ENCODE assay signal across 3 worm cellular contexts in the genomic region with DNA sequence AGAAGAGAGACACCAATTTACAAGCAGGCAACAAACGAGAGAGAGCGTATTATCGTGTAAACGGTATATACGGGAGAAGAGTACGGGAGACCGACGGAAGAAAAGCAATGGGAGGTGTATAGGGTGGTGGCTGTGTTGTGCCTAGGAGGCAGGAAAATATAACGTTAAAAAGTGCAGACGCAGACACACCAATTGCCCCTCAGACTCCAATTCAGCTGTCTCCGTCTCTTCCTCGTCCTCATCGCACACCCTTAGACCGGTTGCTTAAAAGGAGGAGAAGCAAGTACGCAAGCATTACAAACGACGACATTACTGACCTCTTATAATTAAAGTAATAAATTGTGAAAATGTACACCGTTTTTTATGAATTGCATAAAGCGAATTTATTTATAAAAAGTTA.
A peak's percentile ranks its signal among the peaks of the same experiment; 100 is the strongest.
TF ChIP-seq lines count a peak whose summit lies in the region.

No protein-coding gene starts in this region.

TF ChIP-seq in whole organism, L1 larva, 84 proteins besides CTCF, POLR2A, EP300 and RAD21 (continued from another document and continues in another):
- TF ChIP-seq nhr-77 (tag; optimal IDR thresholded peaks at IDR 0.05; lab: Kevin White, UChicago) (peak; percentile 54), snpc-4 (tag; optimal IDR thresholded peaks at IDR 0.05; lab: Kevin White, UChicago) (peak; percentile 11), fkh-10 (GFP tag; optimal IDR thresholded peaks at IDR 0.05; lab: Kevin White, UChicago) (peak; percentile 70), vab-15 (tag; optimal IDR thresholded peaks at IDR 0.05; lab: Kevin White, UChicago) (peak; percentile 58), mdl-1 (tag; optimal IDR thresholded peaks at IDR 0.05; lab: Kevin White, UChicago) (peak in 1 of 2 experiments; percentile 50), egl-27 (tag; optimal IDR thresholded peaks at IDR 0.05; lab: Kevin White, UChicago) (no peak), nhr-12 (tag; optimal IDR thresholded peaks at IDR 0.05; lab: Kevin White, UChicago) (no peak), ets-5 (GFP tag; IDR thresholded peaks at IDR 0.05; lab: Robert Waterston, UW) (no peak), ztf-11 (tag; optimal IDR thresholded peaks at IDR 0.05; lab: Kevin White, UChicago) (peak in 1 of 2 experiments; percentile 13), dsc-1 (tag; optimal IDR thresholded peaks at IDR 0.05; lab: Kevin White, UChicago) (peak; percentile 50), jun-1 (tag; optimal IDR thresholded peaks at IDR 0.05; lab: Kevin White, UChicago) (peak; percentile 72), lin-35 (GFP tag; optimal IDR thresholded peaks at IDR 0.05; lab: Kevin White, UChicago) (peak; percentile 64 to 69), grh-1 (GFP tag; IDR thresholded peaks at IDR 0.05; lab: Robert Waterston, UW) (peak; percentile 80), ceh-82 (tag; optimal IDR thresholded peaks at IDR 0.05; lab: Kevin White, UChicago) (peak; percentile 33 to 70 (median 70)), pqm-1 (tag; optimal IDR thresholded peaks at IDR 0.05; lab: Kevin White, UChicago) (no peak), unc-62 (GFP tag; optimal IDR thresholded peaks at IDR 0.05; lab: Kevin White, UChicago) (no peak), sptf-1 (tag; optimal IDR thresholded peaks at IDR 0.05; lab: Kevin White, UChicago) (no peak), sox-4 (tag; optimal IDR thresholded peaks at IDR 0.05; lab: Kevin White, UChicago) (no peak), pag-3 (tag; optimal IDR thresholded peaks at IDR 0.05; lab: Kevin White, UChicago; ENCODE audit: borderline replicate concordance, insufficient read depth) (no peak), ceh-8 (GFP tag; optimal IDR thresholded peaks at IDR 0.05; lab: Kevin White, UChicago) (peak; percentile 44), fkh-8 (tag; optimal IDR thresholded peaks at IDR 0.05; lab: Kevin White, UChicago) (peak; percentile 76), nhr-76 (tag; optimal IDR thresholded peaks at IDR 0.05; lab: Kevin White, UChicago) (no peak), nhr-11 (tag; optimal IDR thresholded peaks at IDR 0.05; lab: Kevin White, UChicago) (no peak), lsy-2 (tag; optimal IDR thresholded peaks at IDR 0.05; lab: Kevin White, UChicago) (peak; percentile 85 to 95), fos-1 (tag; optimal IDR thresholded peaks at IDR 0.05; lab: Kevin White, UChicago) (peak; percentile 30), alr-1 (tag; optimal IDR thresholded peaks at IDR 0.05; lab: Kevin White, UChicago; ENCODE audit: borderline replicate concordance) (no peak), lin-13 (GFP tag; optimal IDR thresholded peaks at IDR 0.05; lab: Kevin White, UChicago) (peak; percentile 96), lin-15B (tag; optimal IDR thresholded peaks at IDR 0.05; lab: Kevin White, UChicago) (peak; percentile 16), mab-9 (GFP tag; IDR thresholded peaks at IDR 0.05; lab: Robert Waterston, UW) (peak; percentile 61), ztf-4 (tag; optimal IDR thresholded peaks at IDR 0.05; lab: Kevin White, UChicago) (peak; percentile 78), blmp-1 (tag; optimal IDR thresholded peaks at IDR 0.05; lab: Kevin White, UChicago) (no peak), tlp-1 (tag; optimal IDR thresholded peaks at IDR 0.05; lab: Kevin White, UChicago) (no peak), unc-30 (tag; optimal IDR thresholded peaks at IDR 0.05; lab: Kevin White, UChicago) (no peak), elt-2 (tag; optimal IDR thresholded peaks at IDR 0.05; lab: Kevin White, UChicago) (peak; percentile 45), zip-4 (GFP tag; optimal IDR thresholded peaks at IDR 0.05; lab: Kevin White, UChicago) (no peak), elt-3 (tag; optimal IDR thresholded peaks at IDR 0.05; lab: Kevin White, UChicago) (peak in 3 of 6 experiments; percentile 16 to 44 (median 22)), aha-1 (tag; optimal IDR thresholded peaks at IDR 0.05; lab: Kevin White, UChicago) (no peak), swsn-7 (tag; optimal IDR thresholded peaks at IDR 0.05; lab: Kevin White, UChicago) (peak; percentile 75), ceh-90 (tag; optimal IDR thresholded peaks at IDR 0.05; lab: Kevin White, UChicago) (no peak), ceh-88 (GFP tag; IDR thresholded peaks at IDR 0.05; lab: Robert Waterston, UW) (no peak), hpl-2 (GFP tag; optimal IDR thresholded peaks at IDR 0.05; lab: Kevin White, UChicago) (peak; percentile 29), mef-2 (tag; optimal IDR thresholded peaks at IDR 0.05; lab: Kevin White, UChicago) (peak; percentile 4)

TF ChIP-seq in whole organism, L3 larva, 47 proteins besides CTCF, POLR2A, EP300 and RAD21 (continued from another document):
- peak; percentile 81 for TF ChIP-seq lin-39 (tag; optimal IDR thresholded peaks at IDR 0.05; lab: Kevin White, UChicago)
- no peak for TF ChIP-seq nhr-67 (tag; optimal IDR thresholded peaks at IDR 0.05; lab: Kevin White, UChicago)
- TF ChIP-seq egl-27 (tag; optimal IDR thresholded peaks at IDR 0.05; lab: Kevin White, UChicago): peak; percentile 64
- TF ChIP-seq nhr-237 (tag; optimal IDR thresholded peaks at IDR 0.05; lab: Kevin White, UChicago): no peak
- peak; percentile 70 for TF ChIP-seq lin-15B (tag; optimal IDR thresholded peaks at IDR 0.05; lab: Kevin White, UChicago)
- peak; percentile 40 for TF ChIP-seq pqm-1 (tag; optimal IDR thresholded peaks at IDR 0.05; lab: Kevin White, UChicago)
- peak; percentile 77 for TF ChIP-seq nhr-25 (tag; optimal IDR thresholded peaks at IDR 0.05; lab: Kevin White, UChicago)
- TF ChIP-seq nhr-77 (tag; optimal IDR thresholded peaks at IDR 0.05; lab: Kevin White, UChicago): no peak
- peak; percentile 94 for TF ChIP-seq hmg-11 (tag; optimal IDR thresholded peaks at IDR 0.05; lab: Kevin White, UChicago)
- TF ChIP-seq egl-5 (tag; optimal IDR thresholded peaks at IDR 0.05; lab: Kevin White, UChicago): peak; percentile 28
- peak; percentile 51 for TF ChIP-seq sea-2 (GFP tag; optimal IDR thresholded peaks at IDR 0.05; lab: Kevin White, UChicago)
- TF ChIP-seq skn-1 (tag; optimal IDR thresholded peaks at IDR 0.05; lab: Kevin White, UChicago): peak; percentile 32
- no peak for TF ChIP-seq ztf-11 (tag; optimal IDR thresholded peaks at IDR 0.05; lab: Kevin White, UChicago)
- no peak for TF ChIP-seq fkh-2 (tag; optimal IDR thresholded peaks at IDR 0.05; lab: Kevin White, UChicago)
- no peak for TF ChIP-seq mdl-1 (tag; optimal IDR thresholded peaks at IDR 0.05; lab: Kevin White, UChicago)
- no peak for TF ChIP-seq ceh-82 (tag; optimal IDR thresholded peaks at IDR 0.05; lab: Kevin White, UChicago)
- TF ChIP-seq ama-1 (optimal IDR thresholded peaks at IDR 0.05; lab: Kevin White, UChicago): no peak
- no peak for TF ChIP-seq eor-1 (tag; optimal IDR thresholded peaks at IDR 0.05; lab: Kevin White, UChicago)
- no peak for TF ChIP-seq daf-12 (tag; optimal IDR thresholded peaks at IDR 0.05; lab: Kevin White, UChicago)
- no peak for TF ChIP-seq nhr-76 (tag; optimal IDR thresholded peaks at IDR 0.05; lab: Kevin White, UChicago)
- no peak for TF ChIP-seq fos-1 (tag; optimal IDR thresholded peaks at IDR 0.05; lab: Kevin White, UChicago)
- no peak for TF ChIP-seq mml-1 (tag; optimal IDR thresholded peaks at IDR 0.05; lab: Kevin White, UChicago)
- TF ChIP-seq pha-4 (tag; optimal IDR thresholded peaks at IDR 0.05; lab: Kevin White, UChicago): peak; percentile 86
- peak; percentile 88 for TF ChIP-seq nhr-23 (tag; optimal IDR thresholded peaks at IDR 0.05; lab: Kevin White, UChicago)
- TF ChIP-seq elt-3 (tag; optimal IDR thresholded peaks at IDR 0.05; lab: Kevin White, UChicago): no peak
- peak; percentile 69 for TF ChIP-seq snpc-4 (tag; optimal IDR thresholded peaks at IDR 0.05; lab: Kevin White, UChicago)
- TF ChIP-seq nfya-1 (tag; optimal IDR thresholded peaks at IDR 0.05; lab: Kevin White, UChicago; ENCODE audit: insufficient read depth): peak; percentile 83
- no peak for TF ChIP-seq fkh-10 (GFP tag; optimal IDR thresholded peaks at IDR 0.05; lab: Kevin White, UChicago)
- no peak for TF ChIP-seq ztf-4 (tag; optimal IDR thresholded peaks at IDR 0.05; lab: Kevin White, UChicago)
TF ChIP-seq in whole organism, L3 larva: peak in this region for 20.

TF ChIP-seq in whole organism, young adult, 124 proteins besides CTCF, POLR2A, EP300 and RAD21 (continued from another document):
- TF ChIP-seq ztf-26 (tag; optimal IDR thresholded peaks at IDR 0.05; lab: Kevin White, UChicago) (no peak), aptf-2 (GFP tag; conservative IDR thresholded peaks at IDR 0.05; lab: Robert Waterston, UW) (no peak), madf-10 (tag; optimal IDR thresholded peaks at IDR 0.05; lab: Kevin White, UChicago) (peak; percentile 46), snpc-4 (GFP tag; optimal IDR thresholded peaks at IDR 0.05; lab: Kevin White, UChicago) (peak; percentile 7), snpc-4 (tag; optimal IDR thresholded peaks at IDR 0.05; lab: Kevin White, UChicago) (peak in 2 of 4 experiments; percentile 11 to 36), attf-5 (GFP tag; optimal IDR thresholded peaks at IDR 0.05; lab: Kevin White, UChicago) (peak; percentile 66), F55B11.4 (tag; optimal IDR thresholded peaks at IDR 0.05; lab: Kevin White, UChicago; ENCODE audit: borderline replicate concordance, insufficient read depth) (no peak), egl-18 (GFP tag; IDR thresholded peaks at IDR 0.05; lab: Robert Waterston, UW) (no peak), die-1 (tag; optimal IDR thresholded peaks at IDR 0.05; lab: Kevin White, UChicago) (no peak), nhr-179 (tag; optimal IDR thresholded peaks at IDR 0.05; lab: Kevin White, UChicago) (no peak), F23B12.7 (tag; optimal IDR thresholded peaks at IDR 0.05; lab: Kevin White, UChicago; ENCODE audit: insufficient read depth) (peak; percentile 55), hlh-12 (tag; optimal IDR thresholded peaks at IDR 0.05; lab: Kevin White, UChicago) (no peak), ama-1 (optimal IDR thresholded peaks at IDR 0.05; lab: Kevin White, UChicago) (no peak), ama-1 (GFP tag; optimal IDR thresholded peaks at IDR 0.05; lab: Kevin White, UChicago) (no peak), K11D2.4 (GFP tag; IDR thresholded peaks at IDR 0.05; lab: Robert Waterston, UW) (0 out of 2 replicates have a peak, but pooled peaks have one; percentile 30), C17E4.6 (GFP tag; IDR thresholded peaks at IDR 0.05; lab: Robert Waterston, UW) (no peak), ceh-100 (GFP tag; IDR thresholded peaks at IDR 0.05; lab: Robert Waterston, UW) (no peak), egrh-3 (GFP tag; IDR thresholded peaks at IDR 0.05; lab: Robert Waterston, UW) (no peak), tlf-1 (GFP tag; optimal IDR thresholded peaks at IDR 0.05; lab: Kevin White, UChicago) (no peak), snpc-1.1 (tag; optimal IDR thresholded peaks at IDR 0.05; lab: Kevin White, UChicago; ENCODE audit: insufficient read depth) (no peak)
